Worm (Caenorhabditis elegans) whole organism, late embryonic: ENCODE data around the gene F11A5.9.

Experiments
- F13H6.1 ChIP-seq: sonication (generic microtip); optimal IDR thresholded peaks from 2 replicates; lab custom pipeline; 2016; ENCODE audit warnings: missing genetic modification characterization, missing compliant biosample characterization
- K02D7.2 ChIP-seq: sonication (generic microtip); optimal IDR thresholded peaks from 2 replicates; lab custom pipeline; 2017; ENCODE audit warnings: mild to moderate bottlenecking, missing genetic modification characterization, missing compliant biosample characterization
- K09A11.1 ChIP-seq: sonication (generic microtip); optimal IDR thresholded peaks from 2 replicates; lab custom pipeline; 2017; ENCODE audit warnings: antibody characterized with exemption, mild to moderate bottlenecking, missing genetic modification characterization, missing compliant biosample characterization; ENCODE audit not compliant: insufficient read depth
- ceh-18 ChIP-seq: sonication (generic microtip); optimal IDR thresholded peaks from 2 replicates; lab custom pipeline; 2016; ENCODE audit warnings: missing genetic modification characterization, missing compliant biosample characterization
- ceh-24 ChIP-seq: sonication (generic microtip); optimal IDR thresholded peaks from 2 replicates; lab custom pipeline; 2016; ENCODE audit warnings: mild to moderate bottlenecking, missing genetic modification characterization, missing compliant biosample characterization
- ceh-31 ChIP-seq: sonication (generic microtip); optimal IDR thresholded peaks from 2 replicates; lab custom pipeline; 2016; ENCODE audit warnings: missing genetic modification characterization, missing compliant biosample characterization
- ceh-34 ChIP-seq: sonication (generic microtip); optimal IDR thresholded peaks from 2 replicates; lab custom pipeline; 2016; ENCODE audit warnings: mild to moderate bottlenecking, missing genetic modification characterization, missing compliant biosample characterization
- ceh-45 ChIP-seq: fragments of 200-800 bp; sonication (Bioruptor generic); IDR thresholded peaks from 2 replicates; pipeline ENCODE4 v1.3.6; 2022; ENCODE audit warnings: missing genetic modification reagents, missing genetic modification characterization, missing compliant biosample characterization
- ceh-9 ChIP-seq: sonication (generic microtip); optimal IDR thresholded peaks from 2 replicates; lab custom pipeline; 2016; ENCODE audit warnings: mild to moderate bottlenecking, missing genetic modification characterization, inconsistent platforms, missing compliant biosample characterization
- che-1 ChIP-seq: sonication (generic microtip); optimal IDR thresholded peaks from 2 replicates; lab custom pipeline; 2016; ENCODE audit warnings: mild to moderate bottlenecking, missing genetic modification characterization, missing compliant biosample characterization
- dmd-4 ChIP-seq: sonication (generic microtip); optimal IDR thresholded peaks from 2 replicates; lab custom pipeline; 2016; ENCODE audit warnings: borderline replicate concordance, missing genetic modification characterization, missing compliant biosample characterization
- elt-2 ChIP-seq: sonication (generic microtip); optimal IDR thresholded peaks from 2 replicates; lab custom pipeline; 2016; ENCODE audit warnings: missing genetic modification reagents, missing genetic modification characterization, missing compliant biosample characterization
- elt-4 ChIP-seq: sonication (generic microtip); optimal IDR thresholded peaks from 2 replicates; lab custom pipeline; 2016; ENCODE audit warnings: missing genetic modification characterization, missing compliant biosample characterization
- fax-1 ChIP-seq: sonication (generic microtip); optimal IDR thresholded peaks from 2 replicates; lab custom pipeline; 2016; ENCODE audit warnings: missing genotype, missing genetic modification characterization, missing compliant biosample characterization
- hlh-13 ChIP-seq: fragments of 200-800 bp; sonication (Bioruptor generic); optimal IDR thresholded peaks from 2 replicates; lab custom pipeline; 2018; ENCODE audit warnings: mild to moderate bottlenecking, missing genetic modification characterization, missing compliant biosample characterization
- hlh-8 ChIP-seq: sonication (generic microtip); optimal IDR thresholded peaks from 2 replicates; lab custom pipeline; 2016; ENCODE audit warnings: missing genotype, missing genetic modification characterization, missing compliant biosample characterization
- mec-3 ChIP-seq: sonication (generic microtip); optimal IDR thresholded peaks from 2 replicates; lab custom pipeline; 2016; ENCODE audit warnings: borderline replicate concordance, missing genetic modification characterization, missing compliant biosample characterization
- odd-2 ChIP-seq: sonication (generic microtip); optimal IDR thresholded peaks from 2 replicates; lab custom pipeline; 2017; ENCODE audit warnings: antibody characterized with exemption, mild to moderate bottlenecking, missing genetic modification characterization, missing compliant biosample characterization
- pat-9 ChIP-seq: fragments of 200-800 bp; sonication (Bioruptor generic); optimal IDR thresholded peaks from 2 replicates; lab custom pipeline; 2018; ENCODE audit warnings: mild to moderate bottlenecking, missing genetic modification characterization, moderate library complexity, missing compliant biosample characterization
- pha-2 ChIP-seq: sonication (generic microtip); optimal IDR thresholded peaks from 2 replicates; lab custom pipeline; 2017; ENCODE audit warnings: mild to moderate bottlenecking, missing genetic modification characterization, missing compliant biosample characterization
- pha-4 ChIP-seq: fragments of 150-350 bp; optimal IDR thresholded peaks from 2 replicates; lab custom pipeline; 2018; ENCODE audit warnings: missing biosample characterization, missing genetic modification reagents, missing genetic modification characterization
- pros-1 ChIP-seq: fragments of 150-350 bp; optimal IDR thresholded peaks from 2 replicates; lab custom pipeline; 2014; ENCODE audit warnings: missing biosample characterization, missing genetic modification reagents, missing genetic modification characterization
- ref-2 ChIP-seq: sonication (generic microtip); optimal IDR thresholded peaks from 2 replicates; lab custom pipeline; 2016; ENCODE audit warnings: missing genetic modification characterization, missing compliant biosample characterization
- rnt-1 ChIP-seq: sonication (generic microtip); optimal IDR thresholded peaks from 2 replicates; lab custom pipeline; 2016; ENCODE audit warnings: missing genetic modification characterization, missing compliant biosample characterization
- sox-2 ChIP-seq: fragments of 200-800 bp; sonication (Bioruptor generic); IDR thresholded peaks from 2 replicates; pipeline ENCODE4 v1.3.6; 2022; ENCODE audit warnings: missing genetic modification reagents, missing genetic modification characterization, missing compliant biosample characterization
- tbx-7 ChIP-seq: sonication (generic microtip); optimal IDR thresholded peaks from 2 replicates; lab custom pipeline; 2016; ENCODE audit warnings: missing genotype, missing genetic modification characterization, missing compliant biosample characterization
- unc-3 ChIP-seq, 2 experiments: fragments of 200-800 bp in 1 of 2; sonication (Bioruptor generic) in 1 of 2; sonication (generic microtip) in 1 of 2; conservative IDR thresholded peaks in 1 of 2; optimal IDR thresholded peaks in 1 of 2; 2 replicates each; pipeline versions ENCODE4 v1.3.6 to Lab custom; 2016 to 2022; ENCODE audit warnings: missing compliant biosample characterization in 2 of 2, missing genetic modification characterization in 2 of 2, missing genetic modification reagents in 1 of 2
- unc-42 ChIP-seq: sonication (generic microtip); optimal IDR thresholded peaks from 2 replicates; lab custom pipeline; 2016; ENCODE audit warnings: missing genotype, missing genetic modification characterization, missing compliant biosample characterization
- unc-55 ChIP-seq: sonication (generic microtip); optimal IDR thresholded peaks from 2 replicates; lab custom pipeline; 2017; ENCODE audit warnings: missing biosample characterization, missing genetic modification reagents, missing genetic modification characterization
- unc-86 ChIP-seq: sonication (generic microtip); optimal IDR thresholded peaks from 2 replicates; lab custom pipeline; 2016; ENCODE audit warnings: missing genetic modification characterization, missing compliant biosample characterization
- ztf-16 ChIP-seq: sonication (generic microtip); optimal IDR thresholded peaks from 2 replicates; lab custom pipeline; 2017; ENCODE audit warnings: missing genetic modification characterization, missing compliant biosample characterization

The F11A5.9 gene

ce11 chrV:16214505-16214904 is at the start of gene F11A5.9:
TSS of gene F11A5.9 (plus strand) at chrV:16214890.
- no peak for TF ChIP-seq ceh-31 (tag; lab: Kevin White, UChicago)
- TF ChIP-seq pha-2 (tag; lab: Kevin White, UChicago), result no peak
- no peak for TF ChIP-seq ref-2 (tag; lab: Kevin White, UChicago)
- TF ChIP-seq unc-55 (GFP tag; lab: Kevin White, UChicago), result no peak
- TF ChIP-seq ztf-16 (tag; lab: Kevin White, UChicago), result no peak
- no peak for TF ChIP-seq unc-86 (tag; lab: Kevin White, UChicago)
- no peak for TF ChIP-seq K09A11.1 (tag; lab: Kevin White, UChicago)
- no peak for TF ChIP-seq dmd-4 (tag; lab: Kevin White, UChicago)
- no peak for TF ChIP-seq sox-2 (GFP tag; lab: Robert Waterston, UW)
- no peak for TF ChIP-seq elt-4 (tag; lab: Kevin White, UChicago)
- TF ChIP-seq ceh-18, result no peak
- no peak for TF ChIP-seq elt-2 (tag; lab: Kevin White, UChicago)
- TF ChIP-seq tbx-7 (tag; lab: Kevin White, UChicago), result no peak
- no peak for TF ChIP-seq mec-3 (tag; lab: Kevin White, UChicago)
- no peak for TF ChIP-seq pat-9 (tag; lab: Kevin White, UChicago)
- TF ChIP-seq, all 69 proteins: peak for 0

ce11 chrV:16165936-16166335 is 48.8 kb upstream of the F11A5.9 start, which contains the start of gene str-108:
TSS of gene str-108 (plus strand) at chrV:16166236.
- TF ChIP-seq ceh-24 (tag; lab: Kevin White, UChicago) (no peak), fax-1 (no peak), ceh-34 (tag; lab: Kevin White, UChicago) (no peak), unc-42 (tag; lab: Kevin White, UChicago) (no peak), ceh-31 (tag; lab: Kevin White, UChicago) (no peak)

- TF ChIP-seq unc-3 (GFP tag; conservative IDR thresholded peaks at IDR 0.05; lab: Robert Waterston, UW) (no peak), unc-3 (tag; optimal IDR thresholded peaks at IDR 0.05; lab: Kevin White, UChicago) (no peak)
Measured at ce11 chrV:16169026-16169425, 45.7 kb upstream of the F11A5.9 start, which contains the start of gene str-111. TSS of gene str-111 (minus strand) at chrV:16169126.

ce11 chrV:16171721-16172120 is 43.0 kb upstream of the F11A5.9 start, which contains the start of gene K05D4.9:
TSS of gene K05D4.9 (minus strand) at chrV:16171821.
- TF ChIP-seq odd-2 (tag; lab: Kevin White, UChicago) (no peak), rnt-1 (tag; lab: Kevin White, UChicago) (no peak), che-1 (no peak), hlh-8 (tag; lab: Kevin White, UChicago) (no peak), fax-1 (no peak), ceh-31 (tag; lab: Kevin White, UChicago) (no peak), unc-55 (GFP tag; lab: Kevin White, UChicago) (no peak), K09A11.1 (tag; lab: Kevin White, UChicago) (no peak), ceh-9 (tag; lab: Kevin White, UChicago) (no peak), pros-1 (tag; lab: Kevin White, UChicago) (no peak), F13H6.1 (tag; lab: Kevin White, UChicago) (no peak), pha-4 (tag; lab: Kevin White, UChicago) (no peak), hlh-13 (GFP tag; lab: Kevin White, UChicago) (no peak), pat-9 (tag; lab: Kevin White, UChicago) (no peak), ceh-45 (GFP tag; lab: Robert Waterston, UW) (no peak), K02D7.2 (no peak)

- TF ChIP-seq ceh-9 (tag; lab: Kevin White, UChicago), result no peak
- peak; percentile 93 for TF ChIP-seq elt-2 (tag; lab: Kevin White, UChicago)
Measured at ce11 chrV:16174109-16174508, 40.6 kb upstream of the F11A5.9 start.
